Fruit fly (Drosophila melanogaster): ENCODE data around the gene mre11.

dm6 chr2L:11317655-11318278 is 35.9 kb downstream of the mre11 start:
- TF ChIP-seq CG8159 (tag; optimal IDR thresholded peaks at IDR 0.05) (no peak), EcR (GFP tag; optimal IDR thresholded peaks at IDR 0.05) (no peak), Pif1B (GFP tag; optimal IDR thresholded peaks at IDR 0.05) (no peak), Pif1A (GFP tag; optimal IDR thresholded peaks at IDR 0.05) (no peak), CG4496 (GFP tag; IDR thresholded peaks at IDR 0.05) (no peak)
